Fruit fly (Drosophila melanogaster) whole organism, prepupa: ENCODE data around the gene FucTA.
A peak's percentile ranks its signal among the peaks of the same experiment; 100 is the strongest.

ENCODE experiments used
- Blimp-1 ChIP-seq: fragments of 200-800 bp; sonication (Bioruptor generic); optimal IDR thresholded peaks from 3 replicates; lab custom pipeline; 2017; ENCODE audit warnings: missing biosample characterization, missing genetic modification characterization, mild to moderate bottlenecking, moderate library complexity, missing genetic modification reagents
- CG10631 ChIP-seq: fragments of 200-800 bp; sonication (Bioruptor generic); optimal IDR thresholded peaks from 2 replicates; lab custom pipeline; 2016; ENCODE audit warnings: missing biosample characterization, missing genetic modification characterization
- CG11294 ChIP-seq: fragments of 200-800 bp; sonication (Bioruptor generic); IDR thresholded peaks from 2 replicates; pipeline ENCODE4 v1.3.6; 2022; ENCODE audit warnings: missing biosample characterization, missing genetic modification characterization
- CG15336 ChIP-seq: fragments of 200-800 bp; sonication (Bioruptor generic); IDR thresholded peaks from 2 replicates; pipeline ENCODE4 v1.3.6; 2022; ENCODE audit warnings: missing biosample characterization, missing genetic modification characterization
- CG1621 ChIP-seq: fragments of 200-800 bp; sonication (Bioruptor generic); optimal IDR thresholded peaks from 3 replicates; lab custom pipeline; 2018; ENCODE audit warnings: missing biosample characterization, mild to moderate bottlenecking, missing genetic modification characterization
- CG16779 ChIP-seq: fragments of 200-800 bp; sonication (Bioruptor generic); optimal IDR thresholded peaks from 3 replicates; lab custom pipeline; 2017; ENCODE audit warnings: missing biosample characterization, mild to moderate bottlenecking, missing genetic modification characterization
- CG3032 ChIP-seq: fragments of 200-800 bp; optimal IDR thresholded peaks from 2 replicates; lab custom pipeline; 2019; ENCODE audit warnings: missing biosample characterization, mild to moderate bottlenecking, missing genetic modification characterization, moderate library complexity
- CG31627 ChIP-seq: fragments of 200-800 bp; sonication (Bioruptor generic); optimal IDR thresholded peaks from 3 replicates; lab custom pipeline; 2016; ENCODE audit warnings: missing biosample characterization, missing genetic modification characterization
- CG34406 ChIP-seq: fragments of 200-800 bp; sonication (Bioruptor generic); optimal IDR thresholded peaks from 3 replicates; lab custom pipeline; 2016; ENCODE audit warnings: missing biosample characterization, missing genetic modification characterization
- CG3919 ChIP-seq: fragments of 200-800 bp; sonication (Bioruptor generic); optimal IDR thresholded peaks from 3 replicates; lab custom pipeline; 2016; ENCODE audit warnings: missing biosample characterization, missing genetic modification characterization
- CG4318 ChIP-seq: fragments of 200-800 bp; sonication (Bioruptor generic); optimal IDR thresholded peaks from 3 replicates; lab custom pipeline; 2017; ENCODE audit warnings: missing biosample characterization, mild to moderate bottlenecking, missing genetic modification characterization
- CG6163 ChIP-seq: fragments of 200-800 bp; sonication (Bioruptor generic); IDR thresholded peaks from 3 replicates; pipeline ENCODE4 v1.3.6; 2022; ENCODE audit warnings: missing biosample characterization, missing genetic modification characterization
- CG6276 ChIP-seq: fragments of 200-800 bp; sonication (Bioruptor generic); optimal IDR thresholded peaks from 2 replicates; lab custom pipeline; 2017; ENCODE audit warnings: missing biosample characterization, mild to moderate bottlenecking, missing genetic modification characterization
- CG6792 ChIP-seq: fragments of 200-800 bp; sonication (Bioruptor generic); optimal IDR thresholded peaks from 3 replicates; lab custom pipeline; 2016; ENCODE audit warnings: missing biosample characterization, missing genetic modification characterization
- CG6808 ChIP-seq: fragments of 200-800 bp; sonication (Bioruptor generic); optimal IDR thresholded peaks from 3 replicates; lab custom pipeline; 2017; ENCODE audit warnings: missing biosample characterization, missing genetic modification characterization, mild to moderate bottlenecking, moderate library complexity, missing genetic modification reagents
- CG6854 ChIP-seq: fragments of 200-800 bp; sonication (Bioruptor generic); optimal IDR thresholded peaks from 2 replicates; lab custom pipeline; 2017; ENCODE audit warnings: missing biosample characterization, mild to moderate bottlenecking, missing genetic modification characterization
- CG7368 ChIP-seq: fragments of 200-800 bp; sonication (Bioruptor generic); optimal IDR thresholded peaks from 3 replicates; lab custom pipeline; 2016; ENCODE audit warnings: missing biosample characterization, missing genetic modification characterization
- CG8319 ChIP-seq: fragments of 200-800 bp; sonication (Bioruptor generic); optimal IDR thresholded peaks from 3 replicates; lab custom pipeline; 2016; ENCODE audit warnings: missing biosample characterization, missing genetic modification characterization
- CG8632 ChIP-seq: fragments of 200-800 bp; sonication (Bioruptor generic); optimal IDR thresholded peaks from 3 replicates; lab custom pipeline; 2016; ENCODE audit warnings: missing biosample characterization, missing genetic modification characterization
- CG9139 ChIP-seq: fragments of 200-800 bp; sonication (Bioruptor generic); optimal IDR thresholded peaks from 3 replicates; lab custom pipeline; 2017; ENCODE audit warnings: missing biosample characterization, mild to moderate bottlenecking, missing genetic modification characterization
- Eip78C ChIP-seq: fragments of 200-800 bp; sonication (Bioruptor generic); peaks from one replicate; lab custom pipeline; 2016; ENCODE audit warnings: missing biosample characterization, missing genetic modification characterization
- Eip93F ChIP-seq: fragments of 200-800 bp; sonication (Bioruptor generic); optimal IDR thresholded peaks from 2 replicates; lab custom pipeline; 2016; ENCODE audit warnings: missing biosample characterization, mild to moderate bottlenecking, missing genetic modification characterization
- Ets96B ChIP-seq: fragments of 200-800 bp; optimal IDR thresholded peaks from 2 replicates; lab custom pipeline; 2019; ENCODE audit warnings: missing biosample characterization, mild to moderate bottlenecking, missing genetic modification characterization, moderate library complexity
- Gug ChIP-seq: fragments of 200-800 bp; sonication (Bioruptor generic); IDR thresholded peaks from 2 replicates; pipeline ENCODE4 v1.3.6; 2022; ENCODE audit warnings: missing biosample characterization, missing genetic modification characterization
- Hr38 ChIP-seq: sonication (Bioruptor generic); optimal IDR thresholded peaks from 2 replicates; lab custom pipeline; 2016; ENCODE audit warnings: missing biosample characterization, missing genetic modification characterization
- Hr4 ChIP-seq: fragments of 200-800 bp; sonication (Bioruptor generic); optimal IDR thresholded peaks from 3 replicates; lab custom pipeline; 2016; ENCODE audit warnings: missing biosample characterization, missing genetic modification characterization
- Lpt ChIP-seq: fragments of 200-800 bp; sonication (Bioruptor generic); optimal IDR thresholded peaks from 3 replicates; lab custom pipeline; 2016; ENCODE audit warnings: missing biosample characterization, missing genetic modification characterization
- Met ChIP-seq: fragments of 200-800 bp; sonication (Bioruptor generic); optimal IDR thresholded peaks from 3 replicates; lab custom pipeline; 2016; ENCODE audit warnings: missing biosample characterization, missing genetic modification characterization
- OdsH ChIP-seq: fragments of 200-800 bp; sonication (Bioruptor generic); optimal IDR thresholded peaks from 3 replicates; lab custom pipeline; 2016; ENCODE audit warnings: missing biosample characterization, missing genetic modification characterization
- Smox ChIP-seq: fragments of 200-800 bp; sonication (Bioruptor generic); optimal IDR thresholded peaks from 3 replicates; lab custom pipeline; 2016; ENCODE audit warnings: missing biosample characterization, missing genetic modification characterization
- cyc ChIP-seq: fragments of 200-800 bp; sonication (Bioruptor generic); optimal IDR thresholded peaks from 3 replicates; lab custom pipeline; 2016; ENCODE audit warnings: missing biosample characterization, missing genetic modification characterization
- dsx ChIP-seq: fragments of 200-800 bp; optimal IDR thresholded peaks from 3 replicates; lab custom pipeline; 2019; ENCODE audit warnings: missing biosample characterization, mild to moderate bottlenecking, missing genetic modification characterization, moderate library complexity; ENCODE audit not compliant: poor library complexity, severe bottlenecking
- eg ChIP-seq: fragments of 200-800 bp; sonication (Bioruptor generic); IDR thresholded peaks from 3 replicates; pipeline ENCODE4 v1.3.6; 2022; ENCODE audit warnings: missing biosample characterization, missing genetic modification characterization
- esn ChIP-seq: fragments of 200-800 bp; sonication (Bioruptor generic); optimal IDR thresholded peaks from 2 replicates; lab custom pipeline; 2016; ENCODE audit warnings: missing biosample characterization, mild to moderate bottlenecking, missing genetic modification characterization, moderate library complexity
- fd85E ChIP-seq: fragments of 200-800 bp; sonication (Bioruptor generic); optimal IDR thresholded peaks from 3 replicates; lab custom pipeline; 2016; ENCODE audit warnings: missing biosample characterization, missing genetic modification characterization
- lz ChIP-seq: fragments of 200-800 bp; sonication (Bioruptor generic); optimal IDR thresholded peaks from 3 replicates; lab custom pipeline; 2016; ENCODE audit warnings: missing biosample characterization, missing genetic modification characterization
- net ChIP-seq: fragments of 200-800 bp; sonication (Bioruptor generic); optimal IDR thresholded peaks from 3 replicates; lab custom pipeline; 2016; ENCODE audit warnings: missing biosample characterization, missing genetic modification characterization
- pdm3 ChIP-seq: fragments of 200-800 bp; sonication (Bioruptor generic); optimal IDR thresholded peaks from 3 replicates; lab custom pipeline; 2016; ENCODE audit warnings: missing biosample characterization, missing genetic modification characterization
- spab ChIP-seq: fragments of 200-800 bp; sonication (Bioruptor generic); optimal IDR thresholded peaks from 2 replicates; lab custom pipeline; 2017; ENCODE audit warnings: missing biosample characterization, mild to moderate bottlenecking, missing genetic modification characterization, missing genetic modification reagents
- ss ChIP-seq, 2 experiments: fragments of 200-800 bp; sonication (Bioruptor generic); optimal IDR thresholded peaks; 2 replicates in 1 of 2; 3 replicates in 1 of 2; lab custom pipeline; 2017 to 2018; ENCODE audit warnings: mild to moderate bottlenecking in 2 of 2, missing biosample characterization in 2 of 2, missing genetic modification characterization in 2 of 2, moderate library complexity in 1 of 2
- svp ChIP-seq: fragments of 200-800 bp; sonication (Bioruptor generic); peaks from one replicate; lab custom pipeline; 2016; ENCODE audit warnings: missing biosample characterization, missing genetic modification characterization
- topi ChIP-seq: fragments of 200-800 bp; sonication (Bioruptor generic); optimal IDR thresholded peaks from 3 replicates; lab custom pipeline; 2016; ENCODE audit warnings: missing biosample characterization, missing genetic modification characterization
- vri ChIP-seq: fragments of 200-800 bp; sonication (Bioruptor generic); optimal IDR thresholded peaks from 3 replicates; lab custom pipeline; 2016; ENCODE audit warnings: missing biosample characterization, mild to moderate bottlenecking, missing genetic modification characterization

FucTA gene

dm6 chr3L:15104849-15105555 lies 41.9 kb upstream of the FucTA start (continued):
- peak; percentile 95 for TF ChIP-seq Met (GFP tag; lab: Kevin White, UChicago)
- TF ChIP-seq CG11294 (GFP tag; lab: Robert Waterston, UW): peak; percentile 83
- TF ChIP-seq CG4318: peak; percentile 93
- TF ChIP-seq CG31627 (GFP tag; lab: Kevin White, UChicago): peak; percentile 96
- peak; percentile 90 for TF ChIP-seq CG3032 (tag; lab: Kevin White, UChicago)
- peak; percentile 86 for TF ChIP-seq eg
- TF ChIP-seq CG1621 (tag; lab: Kevin White, UChicago): peak; percentile 85
- peak; percentile 91 for TF ChIP-seq net
- TF ChIP-seq lz (GFP tag; lab: Kevin White, UChicago): peak; percentile 95
- TF ChIP-seq CG6163 (GFP tag; lab: Robert Waterston, UW): peak; percentile 84

dm6 chr3L:15105566-15106207 lies 41.2 kb upstream of the FucTA start, which contains the start of gene CG45071:
Gene CG45071, plus strand, starts transcription at chr3L:15105882.
- TF ChIP-seq Blimp-1 (GFP tag; lab: Kevin White, UChicago): peak; percentile 49
- no peak for TF ChIP-seq CG7368 (GFP tag; lab: Kevin White, UChicago)
- no peak for TF ChIP-seq Smox (GFP tag; lab: Kevin White, UChicago)
- TF ChIP-seq OdsH (GFP tag; lab: Kevin White, UChicago): no peak
- TF ChIP-seq CG15336 (GFP tag; lab: Robert Waterston, UW): no peak
- TF ChIP-seq CG1621 (tag; lab: Kevin White, UChicago): no peak
- no peak for TF ChIP-seq CG3919 (GFP tag; lab: Kevin White, UChicago)
- TF ChIP-seq cyc (GFP tag; lab: Kevin White, UChicago): no peak
- no peak for TF ChIP-seq lz (GFP tag; lab: Kevin White, UChicago)
- TF ChIP-seq CG6854 (GFP tag; lab: Kevin White, UChicago): peak; percentile 100
- no peak for TF ChIP-seq topi
- no peak for TF ChIP-seq CG8319 (GFP tag; lab: Kevin White, UChicago)
- no peak for TF ChIP-seq CG34406
- TF ChIP-seq CG16779: no peak
- TF ChIP-seq fd85E (GFP tag; lab: Kevin White, UChicago): no peak
- TF ChIP-seq CG6276 (GFP tag; lab: Kevin White, UChicago): peak; percentile 3
- no peak; the same call in 2 of the 3 replicates for TF ChIP-seq CG6163 (GFP tag; lab: Robert Waterston, UW)
- TF ChIP-seq Ets96B (tag; lab: Kevin White, UChicago): no peak
- TF ChIP-seq svp (GFP tag; lab: Kevin White, UChicago): no peak
- no peak for TF ChIP-seq Hr38 (GFP tag; lab: Kevin White, UChicago)
- TF ChIP-seq CG4318: no peak
- TF ChIP-seq eg: peak; percentile 10; the same call in 1 of the 3 replicates
- TF ChIP-seq CG8632 (GFP tag; lab: Kevin White, UChicago): no peak
- no peak for TF ChIP-seq Eip93F (GFP tag; lab: Kevin White, UChicago)
- no peak for TF ChIP-seq CG6792 (GFP tag; lab: Kevin White, UChicago)
- no peak for TF ChIP-seq net
- no peak for TF ChIP-seq CG9139
- TF ChIP-seq pdm3 (GFP tag; lab: Kevin White, UChicago): no peak
- no peak for TF ChIP-seq dsx (GFP tag; lab: Kevin White, UChicago)
- TF ChIP-seq esn (GFP tag; lab: Kevin White, UChicago): no peak
- no peak for TF ChIP-seq CG11294 (GFP tag; lab: Robert Waterston, UW)
- TF ChIP-seq spab (GFP tag; lab: Kevin White, UChicago): no peak
- TF ChIP-seq Met (GFP tag; lab: Kevin White, UChicago): no peak
- no peak for TF ChIP-seq vri
- TF ChIP-seq Lpt (GFP tag; lab: Kevin White, UChicago): no peak
- TF ChIP-seq Hr4: no peak
- TF ChIP-seq Gug (GFP tag; lab: Robert Waterston, UW): 0 out of 2 replicates have a peak, but pooled peaks have one; percentile 24
- TF ChIP-seq CG10631: no peak
- TF ChIP-seq CG6808 (GFP tag; lab: Kevin White, UChicago): no peak
- TF ChIP-seq Eip78C (GFP tag; lab: Kevin White, UChicago): peak; percentile 54
- TF ChIP-seq ss (GFP tag; optimal IDR thresholded peaks at IDR 0.05; lab: Kevin White, UChicago): peak in 1 of 2 experiments; percentile 48
